Fruit fly (Drosophila melanogaster) Kc167 (cell line): Measurements from ENCODE around the gene Ssdp.

Source experiments
- h ChIP-seq: fragments of >200 bp; optimal IDR thresholded peaks from 3 replicates; lab custom pipeline; 2018; ENCODE audit warnings: missing external identifiers
- ttk ChIP-seq: sonication (Bioruptor generic); optimal IDR thresholded peaks from 2 replicates; lab custom pipeline; 2017; ENCODE audit warnings: missing external identifiers

DNA sequence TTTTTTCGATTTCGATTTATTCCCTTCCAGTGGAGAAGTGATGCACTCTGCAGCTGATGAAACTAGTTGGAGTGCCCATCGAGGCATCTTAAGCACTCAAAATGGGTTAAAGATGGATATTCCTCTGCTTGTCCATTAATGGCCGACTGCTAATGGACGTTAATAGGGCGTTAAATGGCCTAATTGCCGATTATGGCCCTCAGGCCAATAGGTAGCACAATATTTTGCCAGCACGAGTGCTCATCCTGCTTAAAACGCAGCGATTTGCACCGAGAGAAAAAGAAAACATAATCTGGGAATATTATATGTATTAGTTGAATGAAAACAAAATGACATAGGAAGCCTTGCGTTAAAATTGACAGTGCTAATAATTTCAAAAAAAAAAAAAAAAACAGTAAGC, 9.1 kb upstream of the Ssdp start, which contains the start of gene CG44158:
- TF ChIP-seq ttk (lab: Kevin White, UChicago) (no peak), h (no peak)
